Fruit fly (Drosophila melanogaster): ENCODE results near the gene bip1.
"Not testable (repeated sequence)": the region's sequence is repeated elsewhere in the genome, so short reads cannot be mapped to it uniquely, and the experiment has no call there.

DNA sequence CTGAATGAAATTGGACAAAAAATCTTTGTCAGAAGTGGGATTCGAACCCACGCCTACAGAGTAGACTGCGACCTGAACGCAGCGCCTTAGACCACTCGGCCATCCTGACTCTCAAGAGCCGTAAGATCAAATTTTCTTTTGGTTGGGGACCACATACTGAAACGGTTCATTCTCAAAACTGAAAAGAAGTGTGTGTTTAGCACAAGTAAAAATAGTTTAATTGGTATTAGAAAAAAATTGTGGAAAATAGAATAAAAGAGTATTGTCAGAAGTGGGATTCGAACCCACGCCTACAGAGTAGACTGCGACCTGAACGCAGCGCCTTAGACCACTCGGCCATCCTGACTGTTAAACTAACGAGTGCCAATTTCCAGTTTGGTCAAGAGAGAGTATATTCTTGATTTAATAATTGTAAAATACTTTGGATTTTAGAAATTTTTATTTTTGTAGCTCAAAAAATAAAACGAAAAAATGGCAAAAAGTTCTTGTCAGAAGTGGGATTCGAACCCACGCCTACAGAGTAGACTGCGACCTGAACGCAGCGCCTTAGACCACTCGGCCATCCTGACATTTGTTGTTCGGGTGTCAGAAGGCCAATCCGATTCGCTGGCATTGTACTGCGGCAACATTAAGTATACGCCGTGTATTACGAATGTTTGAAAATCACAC lies 1.8 kb upstream of the bip1 start:
- TF ChIP-seq pan (optimal IDR thresholded peaks at IDR 0.05); sage (GFP tag; optimal IDR thresholded peaks at IDR 0.05); usp (GFP tag; optimal IDR thresholded peaks at IDR 0.05); Dfd (GFP tag; optimal IDR thresholded peaks at IDR 0.05); h (GFP tag; optimal IDR thresholded peaks at IDR 0.05); Jra (GFP tag; optimal IDR thresholded peaks at IDR 0.05); foxo (GFP tag; optimal IDR thresholded peaks at IDR 0.05); Myc (optimal IDR thresholded peaks at IDR 0.05); dmrt93B (GFP tag; optimal IDR thresholded peaks at IDR 0.05); fru (GFP tag; optimal IDR thresholded peaks at IDR 0.05); N (GFP tag; optimal IDR thresholded peaks at IDR 0.05): not testable (repeated sequence)

All from whole organism, wandering third instar larva.